Fruit fly (Drosophila melanogaster) whole organism: ENCODE results near the gene CG44194.

Source experiments
- CG8478 ChIP-seq: fragments of >200 bp; optimal IDR thresholded peaks from 2 replicates; lab custom pipeline; 2018; ENCODE audit warnings: inconsistent platforms
- EcR ChIP-seq, 2 experiments: fragments of >200 bp; optimal IDR thresholded peaks; 2 replicates each; lab custom pipeline; 2017; ENCODE audit warnings: missing biosample characterization in 2 of 2, missing genetic modification characterization in 2 of 2, missing genetic modification reagents in 2 of 2
- pan ChIP-seq: fragments of >200 bp; optimal IDR thresholded peaks from 2 replicates; lab custom pipeline; 2017
- psq ChIP-seq: fragments of >200 bp; optimal IDR thresholded peaks from 2 replicates; lab custom pipeline; 2017
- usp ChIP-seq: fragments of >200 bp; optimal IDR thresholded peaks from 2 replicates; lab custom pipeline; 2017; ENCODE audit warnings: missing biosample characterization, missing genetic modification characterization, mixed read lengths

DNA sequence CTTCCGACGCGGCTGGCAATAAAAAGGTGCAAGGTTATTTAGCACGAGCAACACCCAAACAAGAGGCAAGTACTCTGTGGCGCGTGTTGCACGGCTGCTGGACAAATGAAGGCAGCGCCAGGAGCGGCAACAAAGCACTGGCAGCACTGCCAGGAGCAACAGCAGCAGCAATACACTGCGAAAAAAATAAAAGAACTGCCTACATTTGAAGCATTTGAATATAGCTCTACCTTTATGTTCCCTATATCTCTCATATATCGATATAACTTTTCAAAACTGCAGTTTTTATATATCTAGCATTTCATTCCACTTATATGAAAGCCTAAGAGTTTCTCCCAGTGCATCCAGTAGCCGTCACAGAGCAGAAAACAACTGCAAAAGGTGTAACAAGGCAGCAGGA is 40.1 kb downstream of the CG44194 start:
- TF ChIP-seq usp (GFP tag; lab: Kevin White, UChicago): no peak
- no peak for TF ChIP-seq psq (lab: Kevin White, UChicago)
- no peak for TF ChIP-seq CG8478 (lab: Kevin White, UChicago)
- no peak for TF ChIP-seq pan (lab: Kevin White, UChicago)
- TF ChIP-seq EcR (GFP tag; optimal IDR thresholded peaks at IDR 0.05; lab: Kevin White, UChicago): no peak
